Worm (Caenorhabditis elegans) whole organism, L4 larva: Measurements from ENCODE around the gene exos-4.2.

Experiments
- D1046.2 ChIP-seq: fragments of 200-800 bp; sonication (Bioruptor generic); IDR thresholded peaks from 2 replicates; pipeline ENCODE4 v1.3.6; 2022; ENCODE audit warnings: missing genetic modification characterization, missing compliant biosample characterization
- F37D6.2 ChIP-seq: sonication (generic microtip); optimal IDR thresholded peaks from 2 replicates; lab custom pipeline; 2016; ENCODE audit warnings: mild to moderate bottlenecking, missing genetic modification characterization, missing compliant biosample characterization
- F44E2.7 ChIP-seq: fragments of 200-800 bp; sonication (Bioruptor generic); IDR thresholded peaks from 2 replicates; pipeline ENCODE4 v2.1.2; 2022; ENCODE audit warnings: missing genetic modification characterization, missing compliant biosample characterization
- Y5F2A.4 ChIP-seq: fragments of 200-800 bp; sonication (Bioruptor generic); optimal IDR thresholded peaks from 2 replicates; lab custom pipeline; 2018; ENCODE audit warnings: mild to moderate bottlenecking, missing genetic modification characterization, missing compliant biosample characterization
- ZK546.5 ChIP-seq, 2 experiments: sonication (generic microtip); optimal IDR thresholded peaks; 2 replicates each; lab custom pipeline; 2017; ENCODE audit warnings: missing biosample characterization in 2 of 2, missing genetic modification characterization in 2 of 2
- aly-2 ChIP-seq: sonication (generic microtip); optimal IDR thresholded peaks from 2 replicates; lab custom pipeline; 2018; ENCODE audit warnings: missing biosample characterization, missing genetic modification characterization
- arid-1 ChIP-seq: fragments of 200-800 bp; sonication (Bioruptor generic); conservative IDR thresholded peaks from 2 replicates; pipeline ENCODE4 v1.3.6; 2022; ENCODE audit warnings: missing genetic modification reagents, missing genetic modification characterization, missing compliant biosample characterization
- ceh-20 ChIP-seq: fragments of 200-800 bp; sonication (Bioruptor generic); IDR thresholded peaks from 2 replicates; pipeline ENCODE4 v1.3.6; 2022; ENCODE audit warnings: missing genetic modification reagents, missing genetic modification characterization, missing compliant biosample characterization
- ceh-44 ChIP-seq: fragments of 200-800 bp; sonication (Bioruptor generic); IDR thresholded peaks from 2 replicates; pipeline ENCODE4 v1.3.6; 2022; ENCODE audit warnings: missing genetic modification reagents, missing genetic modification characterization, missing compliant biosample characterization
- ceh-62 ChIP-seq: sonication (generic microtip); optimal IDR thresholded peaks from 2 replicates; lab custom pipeline; 2017; ENCODE audit warnings: missing biosample characterization, missing genetic modification characterization
- ces-1 ChIP-seq: fragments of 150-350 bp; sonication (generic microtip); optimal IDR thresholded peaks from 4 replicates; lab custom pipeline; 2014; ENCODE audit warnings: missing biosample characterization, missing genetic modification reagents, missing genetic modification characterization
- daf-12 ChIP-seq: fragments of 150-350 bp; optimal IDR thresholded peaks from 2 replicates; lab custom pipeline; 2014; ENCODE audit warnings: missing biosample characterization, missing genetic modification reagents, missing genetic modification characterization
- dmd-8 ChIP-seq: fragments of 200-800 bp; sonication (Bioruptor generic); IDR thresholded peaks from 2 replicates; pipeline ENCODE4 v1.3.6; 2022; ENCODE audit warnings: missing genetic modification characterization, missing compliant biosample characterization
- dve-1 ChIP-seq: sonication (generic microtip); optimal IDR thresholded peaks from 2 replicates; lab custom pipeline; 2017; ENCODE audit warnings: antibody characterized with exemption, mild to moderate bottlenecking, missing genetic modification characterization, missing compliant biosample characterization; ENCODE audit not compliant: insufficient read depth
- fkh-10 ChIP-seq: fragments of 150-350 bp; optimal IDR thresholded peaks from 2 replicates; lab custom pipeline; 2014; ENCODE audit warnings: missing biosample characterization, missing genetic modification reagents, missing genetic modification characterization
- hif-1 ChIP-seq, 2 experiments: sonication (generic microtip); optimal IDR thresholded peaks; 2 replicates each; lab custom pipeline; 2016 to 2017; ENCODE audit warnings: missing compliant biosample characterization in 2 of 2, missing genetic modification characterization in 2 of 2, missing genetic modification reagents in 2 of 2, missing genotype in 2 of 2, mild to moderate bottlenecking in 1 of 2
- hlh-11 ChIP-seq: fragments of 200-800 bp; sonication (Bioruptor generic); optimal IDR thresholded peaks from 2 replicates; lab custom pipeline; 2018; ENCODE audit warnings: mild to moderate bottlenecking, missing genetic modification characterization, missing compliant biosample characterization
- hlh-30 ChIP-seq: sonication (generic microtip); optimal IDR thresholded peaks from 2 replicates; lab custom pipeline; 2017; ENCODE audit warnings: antibody characterized with exemption, mild to moderate bottlenecking, missing genetic modification characterization, missing compliant biosample characterization; ENCODE audit not compliant: insufficient read depth
- jun-1 ChIP-seq: fragments of 150-350 bp; optimal IDR thresholded peaks from 2 replicates; lab custom pipeline; 2014; ENCODE audit warnings: missing biosample characterization, missing genetic modification reagents, missing genetic modification characterization
- lin-13 ChIP-seq: fragments of 150-350 bp; optimal IDR thresholded peaks from 2 replicates; lab custom pipeline; 2014; ENCODE audit warnings: missing biosample characterization, missing genetic modification reagents, missing genetic modification characterization
- lin-29 ChIP-seq: fragments of 200-800 bp; sonication (Bioruptor generic); IDR thresholded peaks from 2 replicates; pipeline ENCODE4 v1.3.6; 2022; ENCODE audit warnings: missing genetic modification reagents, missing genetic modification characterization, missing compliant biosample characterization
- lin-39 ChIP-seq: fragments of 150-350 bp; optimal IDR thresholded peaks from 2 replicates; lab custom pipeline; 2014; ENCODE audit warnings: missing biosample characterization, missing genetic modification reagents, missing genetic modification characterization
- lir-3 ChIP-seq: sonication (generic microtip); optimal IDR thresholded peaks from 2 replicates; lab custom pipeline; 2016; ENCODE audit warnings: mild to moderate bottlenecking, missing genetic modification characterization, missing compliant biosample characterization
- lsy-2 ChIP-seq, 2 experiments: fragments of 150-350 bp in 1 of 2; sonication (generic microtip) in 1 of 2; optimal IDR thresholded peaks; 2 replicates each; lab custom pipeline; 2014 to 2017; ENCODE audit warnings: missing biosample characterization in 2 of 2, missing genetic modification characterization in 2 of 2
- madf-9 ChIP-seq: fragments of 200-800 bp; sonication (Bioruptor generic); conservative IDR thresholded peaks from 2 replicates; pipeline ENCODE4 v1.3.6; 2022; ENCODE audit warnings: missing genetic modification reagents, missing genetic modification characterization, missing compliant biosample characterization
- mdl-1 ChIP-seq, 2 experiments: fragments of 150-350 bp in 1 of 2; sonication (generic microtip) in 1 of 2; optimal IDR thresholded peaks; 2 replicates each; lab custom pipeline; 2014 to 2017; ENCODE audit warnings: missing biosample characterization in 2 of 2, missing genetic modification characterization in 2 of 2
- mep-1 ChIP-seq: fragments of 150-350 bp; sonication (generic microtip); optimal IDR thresholded peaks from 3 replicates; lab custom pipeline; 2014; ENCODE audit warnings: missing biosample characterization, missing genetic modification characterization
- mxl-2 ChIP-seq: fragments of 200-800 bp; sonication (Bioruptor generic); conservative IDR thresholded peaks from 2 replicates; pipeline ENCODE4 v1.3.6; 2022; ENCODE audit warnings: missing genetic modification reagents, missing genetic modification characterization, missing compliant biosample characterization
- mxl-3 ChIP-seq: fragments of 200-800 bp; sonication (Bioruptor generic); optimal IDR thresholded peaks from 2 replicates; lab custom pipeline; 2018; ENCODE audit warnings: mild to moderate bottlenecking, missing genetic modification characterization, missing compliant biosample characterization
- nhr-111 ChIP-seq: fragments of 200-800 bp; sonication (Bioruptor generic); optimal IDR thresholded peaks from 2 replicates; lab custom pipeline; 2018; ENCODE audit warnings: mild to moderate bottlenecking, missing genetic modification characterization, missing compliant biosample characterization
- nhr-25 ChIP-seq: sonication (generic microtip); optimal IDR thresholded peaks from 2 replicates; lab custom pipeline; 2017; ENCODE audit warnings: missing genetic modification characterization, mild to moderate bottlenecking, missing compliant biosample characterization, antibody characterized with exemption, moderate library complexity, borderline replicate concordance; ENCODE audit not compliant: insufficient read depth
- nhr-28 ChIP-seq: fragments of 150-350 bp; optimal IDR thresholded peaks from 2 replicates; lab custom pipeline; 2014; ENCODE audit warnings: missing biosample characterization, missing genetic modification characterization
- nhr-41 ChIP-seq: fragments of 200-800 bp; sonication (Bioruptor generic); IDR thresholded peaks from 2 replicates; pipeline ENCODE4 v1.3.6; 2022; ENCODE audit warnings: missing genetic modification reagents, missing genetic modification characterization, missing compliant biosample characterization
- nhr-42 ChIP-seq: fragments of 200-800 bp; sonication (Bioruptor generic); IDR thresholded peaks from 2 replicates; pipeline ENCODE4 v1.3.6; 2022; ENCODE audit warnings: missing genetic modification characterization, missing compliant biosample characterization
- nhr-48 ChIP-seq: sonication (generic microtip); optimal IDR thresholded peaks from 2 replicates; lab custom pipeline; 2016; ENCODE audit warnings: mild to moderate bottlenecking, missing genetic modification characterization, missing compliant biosample characterization
- nhr-6 ChIP-seq: fragments of 150-350 bp; optimal IDR thresholded peaks from 2 replicates; lab custom pipeline; 2014; ENCODE audit warnings: missing biosample characterization, missing genetic modification characterization
- nhr-76 ChIP-seq: fragments of 150-350 bp; optimal IDR thresholded peaks from 2 replicates; lab custom pipeline; 2014; ENCODE audit warnings: missing biosample characterization, missing genetic modification characterization
- nhr-77 ChIP-seq: fragments of 150-350 bp; optimal IDR thresholded peaks from 2 replicates; lab custom pipeline; 2014; ENCODE audit warnings: missing biosample characterization, missing genetic modification characterization
- pha-4 ChIP-seq, 2 experiments: fragments of 150-350 bp in 1 of 2; fragments of 200-800 bp in 1 of 2; sonication (Bioruptor generic) in 1 of 2; IDR thresholded peaks in 1 of 2; optimal IDR thresholded peaks in 1 of 2; 2 replicates each; pipeline versions ENCODE4 v1.3.6 to Lab custom; 2014 to 2022; ENCODE audit warnings: missing genetic modification characterization in 2 of 2, missing genetic modification reagents in 2 of 2, missing biosample characterization in 1 of 2, missing compliant biosample characterization in 1 of 2
- pqm-1 ChIP-seq: sonication (generic microtip); optimal IDR thresholded peaks from 2 replicates; lab custom pipeline; 2017; ENCODE audit warnings: missing biosample characterization, missing genetic modification characterization
- saeg-2 ChIP-seq: fragments of 200-800 bp; sonication (Bioruptor generic); IDR thresholded peaks from 2 replicates; pipeline ENCODE4 v1.3.6; 2022; ENCODE audit warnings: missing genetic modification reagents, missing genetic modification characterization, missing compliant biosample characterization
- sdz-12 ChIP-seq: fragments of 200-800 bp; sonication (Bioruptor generic); optimal IDR thresholded peaks from 2 replicates; lab custom pipeline; 2018; ENCODE audit warnings: mild to moderate bottlenecking, missing genetic modification characterization, missing compliant biosample characterization
- set-16 ChIP-seq: fragments of 200-800 bp; sonication (Bioruptor generic); IDR thresholded peaks from 2 replicates; pipeline ENCODE4 v1.3.6; 2022; ENCODE audit warnings: missing genetic modification reagents, missing genetic modification characterization, missing compliant biosample characterization
- skn-1 ChIP-seq: fragments of 150-350 bp; optimal IDR thresholded peaks from 2 replicates; lab custom pipeline; 2014; ENCODE audit warnings: missing biosample characterization, missing genetic modification characterization
- snpc-1.2 ChIP-seq: fragments of 200-800 bp; sonication (Bioruptor generic); IDR thresholded peaks from 2 replicates; pipeline ENCODE4 v1.3.6; 2022; ENCODE audit warnings: missing genetic modification reagents, missing genetic modification characterization, missing compliant biosample characterization
- unc-39 ChIP-seq: sonication (generic microtip); optimal IDR thresholded peaks from 2 replicates; lab custom pipeline; 2017; ENCODE audit warnings: missing biosample characterization, missing genetic modification characterization
- unc-62 ChIP-seq, 3 experiments: fragments of 150-350 bp in 1 of 3; sonication (generic microtip); optimal IDR thresholded peaks in 2 of 3; peaks in 1 of 3; 1 replicate in 1 of 3; 2 replicates in 2 of 3; lab custom pipeline; 2014 to 2017; ENCODE audit warnings: missing biosample characterization in 3 of 3, missing genetic modification characterization in 3 of 3, missing genetic modification reagents in 3 of 3, missing genotype in 1 of 3
- zag-1 ChIP-seq: fragments of 150-350 bp; optimal IDR thresholded peaks from 2 replicates; lab custom pipeline; 2014; ENCODE audit warnings: missing biosample characterization, missing genetic modification characterization
- ztf-11 ChIP-seq: fragments of 150-350 bp; optimal IDR thresholded peaks from 2 replicates; lab custom pipeline; 2014; ENCODE audit warnings: missing biosample characterization, missing genetic modification characterization
- ztf-7 ChIP-seq: fragments of 150-350 bp; optimal IDR thresholded peaks from 2 replicates; lab custom pipeline; 2014; ENCODE audit warnings: missing biosample characterization, missing genetic modification characterization

exos-4.2 gene

ce11 chrIII:887874-888299 lies 27.9 kb downstream of the exos-4.2 start (continued):
- TF ChIP-seq zag-1 (tag; lab: Kevin White, UChicago) = no peak
- peak; percentile 80 for TF ChIP-seq hlh-11
- TF ChIP-seq pqm-1 = peak; percentile 11
- peak; percentile 88 for TF ChIP-seq hlh-30
- TF ChIP-seq lin-39 (tag; lab: Kevin White, UChicago) = no peak
- TF ChIP-seq nhr-41 (GFP tag; lab: Robert Waterston, UW) = no peak
- no peak for TF ChIP-seq ces-1 (GFP tag; lab: Kevin White, UChicago)
- TF ChIP-seq fkh-10 = peak; percentile 92
- peak; percentile 65 for TF ChIP-seq nhr-28 (tag; lab: Kevin White, UChicago)
- TF ChIP-seq arid-1 (GFP tag; lab: Robert Waterston, UW) = 0 out of 2 replicates have a peak, but pooled peaks have one; percentile 20
- TF ChIP-seq mxl-3 = peak; percentile 88
- TF ChIP-seq mxl-2 = no peak
- TF ChIP-seq madf-9 = peak; percentile 51; the same call in 1 of the 2 replicates
- no peak for TF ChIP-seq ZK546.5 (tag; optimal IDR thresholded peaks at IDR 0.05; lab: Kevin White, UChicago)
- no peak for TF ChIP-seq lin-29 (GFP tag; lab: Robert Waterston, UW)
- TF ChIP-seq dve-1 (tag; lab: Kevin White, UChicago) = peak; percentile 71
- no peak for TF ChIP-seq nhr-6 (tag; lab: Kevin White, UChicago)
- TF ChIP-seq daf-12 (tag; lab: Kevin White, UChicago) = no peak
- TF ChIP-seq set-16 (GFP tag; lab: Robert Waterston, UW) = peak; percentile 54
- TF ChIP-seq ztf-7 = peak; percentile 7
- TF ChIP-seq nhr-42 = no peak
- peak; percentile 83 for TF ChIP-seq mep-1 (tag; lab: Kevin White, UChicago)
- TF ChIP-seq F44E2.7 (GFP tag; lab: Robert Waterston, UW) = no peak
- no peak for TF ChIP-seq nhr-76 (tag; lab: Kevin White, UChicago)
- no peak for TF ChIP-seq jun-1 (tag; lab: Kevin White, UChicago)
- TF ChIP-seq nhr-48 (tag; lab: Kevin White, UChicago) = no peak
- no peak for TF ChIP-seq ztf-11 (tag; lab: Kevin White, UChicago)
- TF ChIP-seq ceh-44 (GFP tag; lab: Robert Waterston, UW) = no peak
- no peak for TF ChIP-seq sdz-12 (GFP tag; lab: Kevin White, UChicago)
- TF ChIP-seq nhr-25 (tag; lab: Kevin White, UChicago) = no peak
- TF ChIP-seq F37D6.2 (tag; lab: Kevin White, UChicago) = peak; percentile 70
- peak in 1 of 2 experiments; percentile 65 for TF ChIP-seq hif-1 (tag; optimal IDR thresholded peaks at IDR 0.05; lab: Kevin White, UChicago)
- no peak for TF ChIP-seq unc-39
- TF ChIP-seq skn-1 = no peak
- peak; percentile 48; the same call in 1 of the 2 replicates for TF ChIP-seq snpc-1.2 (GFP tag; lab: Robert Waterston, UW)
- no peak for TF ChIP-seq pha-4 (GFP tag; IDR thresholded peaks at IDR 0.05; lab: Robert Waterston, UW)
- no peak for TF ChIP-seq pha-4 (tag; optimal IDR thresholded peaks at IDR 0.05; lab: Kevin White, UChicago)
- no peak for TF ChIP-seq saeg-2
- TF ChIP-seq nhr-77 (tag; lab: Kevin White, UChicago) = no peak
- TF ChIP-seq aly-2 (tag; lab: Kevin White, UChicago) = no peak
- peak; percentile 23; the same call in 1 of the 2 replicates for TF ChIP-seq ceh-20 (GFP tag; lab: Robert Waterston, UW)
- TF ChIP-seq mdl-1 (tag; optimal IDR thresholded peaks at IDR 0.05; lab: Kevin White, UChicago) = peak; percentile 1 to 72
- TF ChIP-seq unc-62 (GFP tag; optimal IDR thresholded peaks at IDR 0.05 in 1 of 2; lab: Kevin White, UChicago) = no peak
- TF ChIP-seq unc-62 (tag; optimal IDR thresholded peaks at IDR 0.05; lab: Kevin White, UChicago) = no peak
- no peak for TF ChIP-seq dmd-8
- TF ChIP-seq nhr-111 (GFP tag; lab: Kevin White, UChicago) = no peak
- TF ChIP-seq Y5F2A.4 = no peak
- TF ChIP-seq lsy-2 (tag; optimal IDR thresholded peaks at IDR 0.05; lab: Kevin White, UChicago) = peak; percentile 60 to 77
- TF ChIP-seq D1046.2 (GFP tag; lab: Robert Waterston, UW) = no peak
- TF ChIP-seq lin-13 = no peak
- no peak for TF ChIP-seq lir-3 (tag; lab: Kevin White, UChicago)
- no peak for TF ChIP-seq ceh-62 (tag; lab: Kevin White, UChicago)
